Fruit fly (Drosophila melanogaster) whole organism, embryonic: ENCODE results near the gene CG10959.

Experiments used
- CG10209 ChIP-seq: fragments of 200-800 bp; sonication (Bioruptor generic); optimal IDR thresholded peaks from 3 replicates; lab custom pipeline; 2017; ENCODE audit warnings: missing biosample characterization, mild to moderate bottlenecking, missing genetic modification characterization, missing genetic modification reagents
- CG10543 ChIP-seq: fragments of 200-800 bp; sonication (Bioruptor generic); optimal IDR thresholded peaks from 3 replicates; lab custom pipeline; 2017; ENCODE audit warnings: missing biosample characterization, mild to moderate bottlenecking, missing genetic modification characterization, moderate library complexity
- CG10959 ChIP-seq: fragments of 200-800 bp; sonication (Bioruptor generic); IDR thresholded peaks from 2 replicates; pipeline ENCODE4 v1.3.6; 2022; ENCODE audit warnings: missing biosample characterization, missing genetic modification characterization
- CG12299 ChIP-seq: fragments of 200-800 bp; sonication (Bioruptor generic); optimal IDR thresholded peaks from 2 replicates; lab custom pipeline; 2018; ENCODE audit warnings: missing biosample characterization, mild to moderate bottlenecking, missing genetic modification characterization
- CG1647 ChIP-seq: fragments of 200-800 bp; sonication (Bioruptor generic); optimal IDR thresholded peaks from 3 replicates; lab custom pipeline; 2016; ENCODE audit warnings: missing biosample characterization, missing genetic modification characterization
- CG34376 ChIP-seq: fragments of 200-800 bp; sonication (Bioruptor generic); optimal IDR thresholded peaks from 2 replicates; lab custom pipeline; 2018; ENCODE audit warnings: missing biosample characterization, mild to moderate bottlenecking, missing genetic modification characterization
- CG6683 ChIP-seq: fragments of 200-800 bp; sonication (Bioruptor generic); optimal IDR thresholded peaks from 2 replicates; lab custom pipeline; 2017; ENCODE audit warnings: missing biosample characterization, mild to moderate bottlenecking, missing genetic modification characterization, missing genetic modification reagents
- CG6791 ChIP-seq: fragments of 200-800 bp; sonication (Bioruptor generic); IDR thresholded peaks from 3 replicates; pipeline ENCODE4 v1.3.6; 2022; ENCODE audit warnings: missing biosample characterization, missing genetic modification characterization; ENCODE audit not compliant: partially characterized antibody
- CG9727 ChIP-seq: fragments of 200-800 bp; sonication (Bioruptor generic); optimal IDR thresholded peaks from 3 replicates; lab custom pipeline; 2017; ENCODE audit warnings: missing biosample characterization, mild to moderate bottlenecking, missing genetic modification characterization
- CHES-1-like ChIP-seq: fragments of 200-800 bp; sonication (Bioruptor generic); optimal IDR thresholded peaks from 2 replicates; lab custom pipeline; 2016; ENCODE audit warnings: missing biosample characterization, missing genetic modification characterization
- Dp ChIP-seq: fragments of 200-800 bp; sonication (Bioruptor generic); optimal IDR thresholded peaks from 2 replicates; lab custom pipeline; 2018; ENCODE audit warnings: missing biosample characterization, mild to moderate bottlenecking, missing genetic modification characterization, moderate library complexity
- Dref ChIP-seq: fragments of 200-800 bp; sonication (Bioruptor generic); IDR thresholded peaks from 2 replicates; pipeline ENCODE4 v1.3.6; 2022; ENCODE audit warnings: missing biosample characterization, missing genetic modification characterization
- Ets65A ChIP-seq: fragments of 200-800 bp; sonication (Bioruptor generic); peaks from one replicate; lab custom pipeline; 2016; ENCODE audit warnings: missing biosample characterization, missing genetic modification characterization
- Fer3 ChIP-seq: fragments of 200-800 bp; sonication (Bioruptor generic); optimal IDR thresholded peaks from 2 replicates; lab custom pipeline; 2018; ENCODE audit warnings: missing biosample characterization, mild to moderate bottlenecking, missing genetic modification characterization, moderate library complexity
- H15 ChIP-seq: fragments of 200-800 bp; sonication (Bioruptor generic); IDR thresholded peaks from 3 replicates; pipeline ENCODE4 v1.3.6; 2022; ENCODE audit warnings: missing biosample characterization, missing genetic modification characterization
- Sox100B ChIP-seq: fragments of 200-800 bp; sonication (Bioruptor generic); optimal IDR thresholded peaks from 3 replicates; lab custom pipeline; 2018; ENCODE audit warnings: missing biosample characterization, mild to moderate bottlenecking, missing genetic modification characterization
- bigmax ChIP-seq: fragments of 200-800 bp; sonication (Bioruptor generic); optimal IDR thresholded peaks from 2 replicates; lab custom pipeline; 2018; ENCODE audit warnings: missing biosample characterization, mild to moderate bottlenecking, missing genetic modification characterization
- chn ChIP-seq: fragments of 200-800 bp; sonication (Bioruptor generic); optimal IDR thresholded peaks from 2 replicates; lab custom pipeline; 2016; ENCODE audit warnings: missing biosample characterization, missing genetic modification characterization
- croc ChIP-seq: fragments of 200-800 bp; sonication (Bioruptor generic); conservative IDR thresholded peaks from 3 replicates; pipeline ENCODE4 v1.3.6; 2022; ENCODE audit warnings: missing biosample characterization, missing genetic modification characterization
- esg ChIP-seq: fragments of 200-800 bp; sonication (Bioruptor generic); conservative IDR thresholded peaks from 2 replicates; pipeline ENCODE4 v1.3.6; 2022; ENCODE audit warnings: missing biosample characterization, missing genetic modification characterization
- eve ChIP-seq, 2 experiments: fragments of >200 bp; optimal IDR thresholded peaks; 2 replicates each; lab custom pipeline; 2017; ENCODE audit warnings: missing biosample characterization in 2 of 2, missing genetic modification characterization in 2 of 2
- exex ChIP-seq: fragments of 200-800 bp; sonication (Bioruptor generic); optimal IDR thresholded peaks from 4 replicates; lab custom pipeline; 2018; ENCODE audit warnings: missing biosample characterization, mild to moderate bottlenecking, missing genetic modification characterization, moderate library complexity
- gro ChIP-seq: fragments of 200-800 bp; sonication (Bioruptor generic); optimal IDR thresholded peaks from 2 replicates; lab custom pipeline; 2016; ENCODE audit warnings: missing biosample characterization, missing genetic modification characterization
- gsb-n ChIP-seq: fragments of 200-800 bp; sonication (Bioruptor generic); optimal IDR thresholded peaks from 3 replicates; lab custom pipeline; 2018; ENCODE audit warnings: missing biosample characterization, mild to moderate bottlenecking, missing genetic modification characterization
- kni ChIP-seq: fragments of 200-800 bp; sonication (Bioruptor generic); optimal IDR thresholded peaks from 3 replicates; lab custom pipeline; 2017; ENCODE audit warnings: mild to moderate bottlenecking, missing biosample characterization, missing genetic modification reagents, missing genetic modification characterization
- lab ChIP-seq: fragments of 200-800 bp; sonication (Bioruptor generic); optimal IDR thresholded peaks from 3 replicates; lab custom pipeline; 2017; ENCODE audit warnings: missing biosample characterization, missing genetic modification characterization, mild to moderate bottlenecking, moderate library complexity, missing genetic modification reagents
- lilli ChIP-seq: fragments of 200-800 bp; sonication (Bioruptor generic); optimal IDR thresholded peaks from 3 replicates; lab custom pipeline; 2016; ENCODE audit warnings: missing biosample characterization, missing genetic modification characterization
- lola ChIP-seq, 3 experiments: fragments of >200 bp in 2 of 3; fragments of 200-800 bp in 1 of 3; sonication (Bioruptor generic) in 1 of 3; optimal IDR thresholded peaks; 2 replicates each; lab custom pipeline; 2017 to 2019; ENCODE audit warnings: missing biosample characterization in 3 of 3, missing genetic modification characterization in 3 of 3, mild to moderate bottlenecking in 1 of 3, moderate library complexity in 1 of 3
- mirr ChIP-seq: fragments of 200-800 bp; sonication (Bioruptor generic); optimal IDR thresholded peaks from 3 replicates; lab custom pipeline; 2018; ENCODE audit warnings: missing biosample characterization, mild to moderate bottlenecking, missing genetic modification characterization
- onecut ChIP-seq: fragments of 200-800 bp; sonication (Bioruptor generic); IDR thresholded peaks from 2 replicates; pipeline ENCODE4 v1.3.6; 2022; ENCODE audit warnings: missing biosample characterization, missing genetic modification characterization
- pita ChIP-seq: fragments of 200-800 bp; sonication (Bioruptor generic); optimal IDR thresholded peaks from 2 replicates; lab custom pipeline; 2017; ENCODE audit warnings: missing biosample characterization, mild to moderate bottlenecking, missing genetic modification characterization
- repo ChIP-seq: fragments of 200-800 bp; sonication (Bioruptor generic); optimal IDR thresholded peaks from 2 replicates; lab custom pipeline; 2016; ENCODE audit warnings: missing biosample characterization, missing genetic modification characterization
- sens ChIP-seq: fragments of 200-800 bp; sonication (Bioruptor generic); peaks from one replicate; lab custom pipeline; 2016; ENCODE audit warnings: missing biosample characterization, missing genetic modification characterization
- sima ChIP-seq: fragments of 200-800 bp; sonication (Bioruptor generic); optimal IDR thresholded peaks from 2 replicates; lab custom pipeline; 2016; ENCODE audit warnings: missing biosample characterization, missing genetic modification characterization
- sug ChIP-seq: fragments of 200-800 bp; optimal IDR thresholded peaks from 2 replicates; lab custom pipeline; 2019; ENCODE audit warnings: missing biosample characterization, mild to moderate bottlenecking, missing genetic modification characterization, moderate library complexity
- tgo ChIP-seq: fragments of 200-800 bp; sonication (Bioruptor generic); IDR thresholded peaks from 3 replicates; pipeline ENCODE4 v1.3.6; 2022; ENCODE audit warnings: missing biosample characterization, missing genetic modification characterization
- trem ChIP-seq: fragments of 200-800 bp; optimal IDR thresholded peaks from 3 replicates; lab custom pipeline; 2019; ENCODE audit warnings: missing biosample characterization, mild to moderate bottlenecking, missing genetic modification characterization, moderate library complexity
- tx ChIP-seq: fragments of 200-800 bp; sonication (Bioruptor generic); optimal IDR thresholded peaks from 2 replicates; lab custom pipeline; 2016; ENCODE audit warnings: missing biosample characterization, missing genetic modification characterization
- unpg ChIP-seq: fragments of 200-800 bp; sonication (Bioruptor generic); optimal IDR thresholded peaks from 3 replicates; lab custom pipeline; 2018; ENCODE audit warnings: missing biosample characterization, mild to moderate bottlenecking, missing genetic modification characterization, moderate library complexity
- vnd ChIP-seq: fragments of 200-800 bp; sonication (Bioruptor generic); IDR thresholded peaks from 3 replicates; pipeline ENCODE4 v1.3.6; 2022; ENCODE audit warnings: missing biosample characterization, missing genetic modification characterization; ENCODE audit not compliant: partially characterized antibody
- vvl ChIP-seq: fragments of 200-800 bp; sonication (Bioruptor generic); IDR thresholded peaks from 2 replicates; pipeline ENCODE4 v1.3.6; 2022; ENCODE audit warnings: missing biosample characterization, missing genetic modification characterization
- zen2 ChIP-seq: fragments of 200-800 bp; sonication (Bioruptor generic); IDR thresholded peaks from 3 replicates; pipeline ENCODE4 v1.3.6; 2022; ENCODE audit warnings: missing biosample characterization, missing genetic modification characterization; ENCODE audit not compliant: partially characterized antibody

Gene CG10959

dm6 chrX:8131693-8132313 lies 16.8 kb upstream of the CG10959 start, which contains the start of gene CG10958 (continued):
- TF ChIP-seq CG1647 (GFP tag; lab: Kevin White, UChicago) (no peak), lilli (GFP tag; lab: Kevin White, UChicago) (peak; percentile 75), repo (no peak), tx (no peak), gro (no peak), bigmax (GFP tag; lab: Kevin White, UChicago) (no peak), eve (GFP tag; optimal IDR thresholded peaks at IDR 0.05; lab: Kevin White, UChicago) (no peak), Ets65A (peak; percentile 34), trem (tag; lab: Kevin White, UChicago) (peak; percentile 57), vvl (peak; percentile 64; the same call in 1 of the 2 replicates), unpg (GFP tag; lab: Kevin White, UChicago) (peak; percentile 59), gsb-n (tag; lab: Kevin White, UChicago) (peak; percentile 54), Fer3 (tag; lab: Kevin White, UChicago) (peak; percentile 49), chn (peak; percentile 26), lola (GFP tag; optimal IDR thresholded peaks at IDR 0.05; lab: Kevin White, UChicago) (peak in 1 of 3 experiments; percentile 42), tgo (GFP tag; lab: Robert Waterston, UW) (peak; percentile 64), Dref (GFP tag; lab: Robert Waterston, UW) (peak; percentile 59), H15 (GFP tag; lab: Robert Waterston, UW) (no peak), CG6791 (GFP tag; lab: Robert Waterston, UW) (0 out of 3 replicates have a peak, but pooled peaks have one; percentile 31), CG6683 (GFP tag; lab: Kevin White, UChicago) (peak; percentile 30), CG9727 (peak; percentile 57), CHES-1-like (no peak), CG10209 (peak; percentile 41), sima (GFP tag; lab: Kevin White, UChicago) (no peak), vnd (GFP tag; lab: Robert Waterston, UW) (no peak), CG12299 (peak; percentile 46), Dp (GFP tag; lab: Kevin White, UChicago) (peak; percentile 31), Sox100B (GFP tag; lab: Kevin White, UChicago) (peak; percentile 55), pita (GFP tag; lab: Kevin White, UChicago) (no peak), onecut (no peak), sens (GFP tag; lab: Kevin White, UChicago) (peak; percentile 88), croc (GFP tag; lab: Robert Waterston, UW) (no peak), kni (GFP tag; lab: Kevin White, UChicago) (peak; percentile 3), zen2 (GFP tag; lab: Robert Waterston, UW) (no peak)
- TF ChIP-seq, all 482 proteins: peak for 242

dm6 chrX:8135420-8135874 lies 13.1 kb upstream of the CG10959 start, which contains the start of the genes cyr and CG2120:
Gene cyr, minus strand, starts transcription at chrX:8135713.
Gene CG2120, plus strand, starts transcription at chrX:8135824.
- TF ChIP-seq lab = peak; percentile 10
- no peak for TF ChIP-seq CG10959 (GFP tag; lab: Robert Waterston, UW)
- peak; percentile 14 for TF ChIP-seq CG10543 (GFP tag; lab: Kevin White, UChicago)
- TF ChIP-seq exex (tag; lab: Kevin White, UChicago) = peak; percentile 74
- TF ChIP-seq CG34376 (GFP tag; lab: Kevin White, UChicago) = peak; percentile 56
- TF ChIP-seq esg (GFP tag; lab: Robert Waterston, UW) = no peak
- peak; percentile 17 for TF ChIP-seq mirr
- peak; percentile 68 for TF ChIP-seq sug
- TF ChIP-seq sens (GFP tag; lab: Kevin White, UChicago) = peak; percentile 13
